Fruit fly (Drosophila melanogaster): ENCODE results near the gene CG43091.

The CG43091 gene

dm6 chr3R:22747423-22748090 lies 21.0 kb downstream of the CG43091 start, which contains the start of gene CG17141:
Gene CG17141 (minus strand): TSS chr3R:22747599.
- no peak for TF ChIP-seq CG17801 (GFP tag; optimal IDR thresholded peaks at IDR 0.05; ENCODE audit: partially characterized antibody)

dm6 chr3R:22745432-22745831 lies 23.1 kb downstream of the CG43091 start, which contains the start of the genes vret and HP1c:
Gene vret (minus strand): TSS chr3R:22745581.
Gene HP1c (plus strand): TSS chr3R:22745620.
- no peak for TF ChIP-seq CG17801 (GFP tag; optimal IDR thresholded peaks at IDR 0.05; ENCODE audit: partially characterized antibody)

- TF ChIP-seq CG17801 (GFP tag; optimal IDR thresholded peaks at IDR 0.05; ENCODE audit: partially characterized antibody) = no peak
Measured at dm6 chr3R:22740930-22741329, 27.6 kb downstream of the CG43091 start, which contains the start of the genes Dcr-1 and CG6985. Gene Dcr-1 (minus strand): TSS chr3R:22741091. Gene CG6985 (plus strand): TSS chr3R:22741150.

- no peak for TF ChIP-seq CG17801 (GFP tag; optimal IDR thresholded peaks at IDR 0.05; ENCODE audit: partially characterized antibody)
Measured at dm6 chr3R:22733751-22734150, 34.8 kb downstream of the CG43091 start, which contains the start of gene Takl2. Gene Takl2 (minus strand): TSS chr3R:22733851.

- no peak for TF ChIP-seq CG17801 (GFP tag; optimal IDR thresholded peaks at IDR 0.05; ENCODE audit: partially characterized antibody)
Measured at dm6 chr3R:22732995-22733394, 35.5 kb downstream of the CG43091 start.

dm6 chr3R:22727857-22728256 lies 40.7 kb downstream of the CG43091 start:
- no peak for TF ChIP-seq CG17801 (GFP tag; optimal IDR thresholded peaks at IDR 0.05; ENCODE audit: partially characterized antibody)

dm6 chr3R:22727456-22727833 lies 41.1 kb downstream of the CG43091 start:
- no peak for TF ChIP-seq CG17801 (GFP tag; optimal IDR thresholded peaks at IDR 0.05; ENCODE audit: partially characterized antibody)

- TF ChIP-seq CG17801 (GFP tag; optimal IDR thresholded peaks at IDR 0.05; ENCODE audit: partially characterized antibody) = no peak
Measured at dm6 chr3R:22726771-22727455, 41.6 kb downstream of the CG43091 start, which contains the start of gene CG45049. Gene CG45049 (plus strand): TSS chr3R:22726967.

- no peak for TF ChIP-seq CG17801 (GFP tag; optimal IDR thresholded peaks at IDR 0.05; ENCODE audit: partially characterized antibody)
Measured at dm6 chr3R:22726031-22726770, 42.3 kb downstream of the CG43091 start, which contains the start of gene RNF220. Gene RNF220 (minus strand): TSS chr3R:22726414.

- TF ChIP-seq CG17801 (GFP tag; optimal IDR thresholded peaks at IDR 0.05; ENCODE audit: partially characterized antibody) = peak; percentile 66
Measured at dm6 chr3R:22724149-22724973, 44.2 kb downstream of the CG43091 start, which contains the start of gene Irp-1A. Gene Irp-1A (minus strand): TSS chr3R:22724587.

- TF ChIP-seq CG17801 (GFP tag; optimal IDR thresholded peaks at IDR 0.05; ENCODE audit: partially characterized antibody) = peak; percentile 57
Measured at dm6 chr3R:22720808-22721306, 47.7 kb downstream of the CG43091 start, which contains the start of gene wge. Gene wge (minus strand): TSS chr3R:22721150.

- no peak for TF ChIP-seq CG17801 (GFP tag; optimal IDR thresholded peaks at IDR 0.05; ENCODE audit: partially characterized antibody)
Measured at dm6 chr3R:22719607-22719949, 49.0 kb downstream of the CG43091 start.

dm6 chr3R:22718937-22719606 lies 49.5 kb downstream of the CG43091 start:
- TF ChIP-seq CG17801 (GFP tag; optimal IDR thresholded peaks at IDR 0.05; ENCODE audit: partially characterized antibody) = no peak

- no peak for TF ChIP-seq CG17801 (GFP tag; optimal IDR thresholded peaks at IDR 0.05; ENCODE audit: partially characterized antibody)
Measured at dm6 chr3R:22718401-22718800, 50.1 kb downstream of the CG43091 start.
